Fruit fly (Drosophila melanogaster): Measurements from ENCODE around the gene RfC38.

dm6 chr2L:11123499-11123898, 6.9 kb downstream of the RfC38 start, which contains the start of the genes Csl4 and Nup160:
- TF ChIP-seq Hr78 (GFP tag; optimal IDR thresholded peaks at IDR 0.05): no peak
- TF ChIP-seq tna (GFP tag; IDR thresholded peaks at IDR 0.05; ENCODE audit: partially characterized antibody): no peak
- peak; percentile 56; the same call in 1 of the 2 replicates for TF ChIP-seq wdn (GFP tag; IDR thresholded peaks at IDR 0.05)
- 0 out of 3 replicates have a peak, but pooled peaks have one; percentile 62 for TF ChIP-seq otp (GFP tag; IDR thresholded peaks at IDR 0.05)
- no peak for TF ChIP-seq usp (GFP tag; optimal IDR thresholded peaks at IDR 0.05)
- no peak for TF ChIP-seq D (optimal IDR thresholded peaks at IDR 0.05)
- TF ChIP-seq D (GFP tag; optimal IDR thresholded peaks at IDR 0.05): no peak
- peak; percentile 76 for TF ChIP-seq B-H2 (GFP tag; optimal IDR thresholded peaks at IDR 0.05)
- no peak for TF ChIP-seq CG1832 (GFP tag; optimal IDR thresholded peaks at IDR 0.05)
- TF ChIP-seq dan (GFP tag; IDR thresholded peaks at IDR 0.05): no peak
